Fruit fly (Drosophila melanogaster) whole organism, embryonic: Measurements from ENCODE around the gene CG9286.
A peak's percentile ranks its signal among the peaks of the same experiment; 100 is the strongest.

Experiments used
- Bgb ChIP-seq: fragments of 200-800 bp; sonication (Bioruptor generic); IDR thresholded peaks from 2 replicates; pipeline ENCODE4 v1.3.6; 2022; ENCODE audit warnings: missing biosample characterization, missing genetic modification characterization; ENCODE audit not compliant: partially characterized antibody
- CG10431 ChIP-seq: fragments of 200-800 bp; sonication (Bioruptor generic); optimal IDR thresholded peaks from 3 replicates; lab custom pipeline; 2018; ENCODE audit warnings: missing biosample characterization, mild to moderate bottlenecking, missing genetic modification characterization
- CG10654 ChIP-seq: fragments of 200-800 bp; sonication (Bioruptor generic); optimal IDR thresholded peaks from 2 replicates; lab custom pipeline; 2016; ENCODE audit warnings: missing biosample characterization, missing genetic modification characterization
- CG11504 ChIP-seq: fragments of 200-800 bp; sonication (Bioruptor generic); optimal IDR thresholded peaks from 3 replicates; lab custom pipeline; 2019; ENCODE audit warnings: missing biosample characterization, mild to moderate bottlenecking, missing genetic modification characterization, moderate library complexity
- CG11560 ChIP-seq: fragments of 200-800 bp; sonication (Bioruptor generic); IDR thresholded peaks from 3 replicates; pipeline ENCODE4 v1.3.6; 2022; ENCODE audit warnings: missing biosample characterization, missing genetic modification characterization
- CG12104 ChIP-seq: fragments of 200-800 bp; sonication (Bioruptor generic); optimal IDR thresholded peaks from 3 replicates; lab custom pipeline; 2016; ENCODE audit warnings: missing biosample characterization, missing genetic modification characterization
- CG12219 ChIP-seq: fragments of 200-800 bp; sonication (Bioruptor generic); optimal IDR thresholded peaks from 3 replicates; lab custom pipeline; 2018; ENCODE audit warnings: missing biosample characterization, mild to moderate bottlenecking, missing genetic modification characterization
- CG12391 ChIP-seq: fragments of 200-800 bp; sonication (Bioruptor generic); optimal IDR thresholded peaks from 3 replicates; lab custom pipeline; 2018; ENCODE audit warnings: missing biosample characterization, mild to moderate bottlenecking, missing genetic modification characterization, moderate library complexity
- CG12659 ChIP-seq: fragments of 200-800 bp; sonication (Bioruptor generic); optimal IDR thresholded peaks from 3 replicates; lab custom pipeline; 2017; ENCODE audit warnings: mild to moderate bottlenecking, missing biosample characterization, missing genetic modification reagents, missing genetic modification characterization
- CG13775 ChIP-seq: fragments of 200-800 bp; sonication (Bioruptor generic); optimal IDR thresholded peaks from 3 replicates; lab custom pipeline; 2017; ENCODE audit warnings: missing biosample characterization, mild to moderate bottlenecking, missing genetic modification characterization
- CG14050 ChIP-seq: fragments of 200-800 bp; sonication (Bioruptor generic); IDR thresholded peaks from 3 replicates; pipeline ENCODE4 v1.3.6; 2022; ENCODE audit warnings: missing biosample characterization, missing genetic modification characterization
- CG14965 ChIP-seq: fragments of 200-800 bp; sonication (Bioruptor generic); optimal IDR thresholded peaks from 2 replicates; lab custom pipeline; 2016; ENCODE audit warnings: missing biosample characterization, missing genetic modification characterization, borderline replicate concordance
- CG17328 ChIP-seq: fragments of 200-800 bp; sonication (Bioruptor generic); IDR thresholded peaks from 2 replicates; pipeline ENCODE4 v1.3.6; 2022; ENCODE audit warnings: missing biosample characterization, missing genetic modification characterization
- CG17359 ChIP-seq: fragments of 200-800 bp; sonication (Bioruptor generic); optimal IDR thresholded peaks from 3 replicates; lab custom pipeline; 2018; ENCODE audit warnings: missing biosample characterization, mild to moderate bottlenecking, missing genetic modification characterization, moderate library complexity
- CG17612 ChIP-seq: fragments of 200-800 bp; sonication (Bioruptor generic); IDR thresholded peaks from 2 replicates; pipeline ENCODE4 v1.3.6; 2022; ENCODE audit warnings: missing biosample characterization, missing genetic modification characterization
- CG4328 ChIP-seq: fragments of 200-800 bp; sonication (Bioruptor generic); optimal IDR thresholded peaks from 3 replicates; lab custom pipeline; 2017; ENCODE audit warnings: missing biosample characterization, missing genetic modification reagents, missing genetic modification characterization
- CG6272 ChIP-seq: fragments of 200-800 bp; sonication (Bioruptor generic); IDR thresholded peaks from 2 replicates; pipeline ENCODE4 v1.3.6; 2022; ENCODE audit warnings: missing biosample characterization, missing genetic modification characterization
- CG7839 ChIP-seq: fragments of 200-800 bp; sonication (Bioruptor generic); optimal IDR thresholded peaks from 3 replicates; lab custom pipeline; 2018; ENCODE audit warnings: missing biosample characterization, mild to moderate bottlenecking, missing genetic modification characterization, moderate library complexity
- CG8290 ChIP-seq, 3 experiments: fragments of 200-800 bp; sonication (Bioruptor generic); optimal IDR thresholded peaks; 2 replicates each; lab custom pipeline; 2016 to 2019; ENCODE audit warnings: missing biosample characterization in 3 of 3, missing genetic modification characterization in 3 of 3, mild to moderate bottlenecking in 2 of 3, moderate library complexity in 1 of 3
- CoRest ChIP-seq: fragments of 200-800 bp; sonication (Bioruptor generic); optimal IDR thresholded peaks from 3 replicates; lab custom pipeline; 2018; ENCODE audit warnings: missing biosample characterization, mild to moderate bottlenecking, missing genetic modification characterization, moderate library complexity
- Dll ChIP-seq: fragments of 200-800 bp; sonication (Bioruptor generic); IDR thresholded peaks from 4 replicates; pipeline ENCODE4 v1.3.6; 2022; ENCODE audit warnings: missing biosample characterization, missing genetic modification characterization; ENCODE audit not compliant: partially characterized antibody
- Fer1 ChIP-seq: fragments of 200-800 bp; sonication (Bioruptor generic); optimal IDR thresholded peaks from 2 replicates; lab custom pipeline; 2017; ENCODE audit warnings: missing biosample characterization, mild to moderate bottlenecking, missing genetic modification characterization
- H15 ChIP-seq: fragments of 200-800 bp; sonication (Bioruptor generic); IDR thresholded peaks from 3 replicates; pipeline ENCODE4 v1.3.6; 2022; ENCODE audit warnings: missing biosample characterization, missing genetic modification characterization
- H2.0 ChIP-seq: fragments of 200-800 bp; sonication (Bioruptor generic); IDR thresholded peaks from 2 replicates; pipeline ENCODE4 v1.3.6; 2022; ENCODE audit warnings: missing biosample characterization, missing genetic modification characterization
- HLH4C ChIP-seq: fragments of 200-800 bp; sonication (Bioruptor generic); IDR thresholded peaks from 3 replicates; pipeline ENCODE4 v1.3.6; 2022; ENCODE audit warnings: missing biosample characterization, missing genetic modification characterization; ENCODE audit not compliant: partially characterized antibody
- Hr51 ChIP-seq, 2 experiments: fragments of 200-800 bp; sonication (Bioruptor generic); optimal IDR thresholded peaks; 2 replicates in 1 of 2; 3 replicates in 1 of 2; lab custom pipeline; 2016 to 2018; ENCODE audit warnings: missing biosample characterization in 2 of 2, missing genetic modification characterization in 2 of 2, mild to moderate bottlenecking in 1 of 2, moderate library complexity in 1 of 2
- Max ChIP-seq: fragments of 200-800 bp; sonication (Bioruptor generic); optimal IDR thresholded peaks from 2 replicates; lab custom pipeline; 2016; ENCODE audit warnings: missing biosample characterization, mild to moderate bottlenecking, missing genetic modification characterization
- Sox102F ChIP-seq: fragments of 200-800 bp; sonication (Bioruptor generic); optimal IDR thresholded peaks from 2 replicates; lab custom pipeline; 2018; ENCODE audit warnings: missing biosample characterization, mild to moderate bottlenecking, missing genetic modification characterization, moderate library complexity
- abd-A ChIP-seq: fragments of 200-800 bp; sonication (Bioruptor generic); optimal IDR thresholded peaks from 3 replicates; lab custom pipeline; 2019; ENCODE audit warnings: missing biosample characterization, mild to moderate bottlenecking, missing genetic modification characterization, moderate library complexity
- br ChIP-seq: fragments of >200 bp; optimal IDR thresholded peaks from 2 replicates; lab custom pipeline; 2017
- crc ChIP-seq: fragments of 200-800 bp; sonication (Bioruptor generic); optimal IDR thresholded peaks from 2 replicates; lab custom pipeline; 2016; ENCODE audit warnings: missing biosample characterization, missing genetic modification characterization
- gcm ChIP-seq: fragments of 200-800 bp; sonication (Bioruptor generic); optimal IDR thresholded peaks from 2 replicates; lab custom pipeline; 2019; ENCODE audit warnings: missing biosample characterization, mild to moderate bottlenecking, missing genetic modification characterization, moderate library complexity
- h ChIP-seq: fragments of >200 bp; optimal IDR thresholded peaks from 2 replicates; lab custom pipeline; 2017
- jing ChIP-seq: fragments of 200-800 bp; sonication (Bioruptor generic); optimal IDR thresholded peaks from 2 replicates; lab custom pipeline; 2018; ENCODE audit warnings: missing biosample characterization, mild to moderate bottlenecking, missing genetic modification characterization
- kay ChIP-seq: fragments of 200-800 bp; sonication (Bioruptor generic); optimal IDR thresholded peaks from 2 replicates; lab custom pipeline; 2016; ENCODE audit warnings: missing biosample characterization, missing genetic modification characterization
- onecut ChIP-seq: fragments of 200-800 bp; sonication (Bioruptor generic); IDR thresholded peaks from 2 replicates; pipeline ENCODE4 v1.3.6; 2022; ENCODE audit warnings: missing biosample characterization, missing genetic modification characterization
- p53 ChIP-seq: fragments of 200-800 bp; sonication (Bioruptor generic); optimal IDR thresholded peaks from 2 replicates; lab custom pipeline; 2016; ENCODE audit warnings: missing biosample characterization, missing genetic modification characterization
- phol ChIP-seq: fragments of 200-800 bp; sonication (Bioruptor generic); optimal IDR thresholded peaks from 3 replicates; lab custom pipeline; 2018; ENCODE audit warnings: missing biosample characterization, mild to moderate bottlenecking, missing genetic modification characterization, moderate library complexity
- pita ChIP-seq: fragments of 200-800 bp; sonication (Bioruptor generic); optimal IDR thresholded peaks from 2 replicates; lab custom pipeline; 2017; ENCODE audit warnings: missing biosample characterization, mild to moderate bottlenecking, missing genetic modification characterization
- pnt ChIP-seq: fragments of 200-800 bp; sonication (Bioruptor generic); optimal IDR thresholded peaks from 3 replicates; lab custom pipeline; 2016; ENCODE audit warnings: missing biosample characterization, missing genetic modification characterization
- ro ChIP-seq: fragments of 200-800 bp; sonication (Bioruptor generic); IDR thresholded peaks from 2 replicates; pipeline ENCODE4 v1.3.6; 2022; ENCODE audit warnings: missing biosample characterization, missing genetic modification characterization
- sens ChIP-seq: fragments of 200-800 bp; sonication (Bioruptor generic); peaks from one replicate; lab custom pipeline; 2016; ENCODE audit warnings: missing biosample characterization, missing genetic modification characterization
- sens-2 ChIP-seq: fragments of 200-800 bp; sonication (Bioruptor generic); IDR thresholded peaks from 2 replicates; pipeline ENCODE4 v1.3.6; 2022; ENCODE audit warnings: missing biosample characterization, missing genetic modification characterization
- shn ChIP-seq: fragments of 200-800 bp; sonication (Bioruptor generic); optimal IDR thresholded peaks from 3 replicates; lab custom pipeline; 2016; ENCODE audit warnings: missing biosample characterization, missing genetic modification characterization
- sqz ChIP-seq: fragments of 200-800 bp; sonication (Bioruptor generic); optimal IDR thresholded peaks from 3 replicates; lab custom pipeline; 2018; ENCODE audit warnings: missing biosample characterization, mild to moderate bottlenecking, missing genetic modification characterization
- trem ChIP-seq: fragments of 200-800 bp; optimal IDR thresholded peaks from 3 replicates; lab custom pipeline; 2019; ENCODE audit warnings: missing biosample characterization, mild to moderate bottlenecking, missing genetic modification characterization, moderate library complexity
- twi ChIP-seq: fragments of 200-800 bp; optimal IDR thresholded peaks from 2 replicates; lab custom pipeline; 2019; ENCODE audit warnings: missing biosample characterization, mild to moderate bottlenecking, missing genetic modification characterization, moderate library complexity
- zen ChIP-seq: fragments of 200-800 bp; sonication (Bioruptor generic); optimal IDR thresholded peaks from 3 replicates; lab custom pipeline; 2018; ENCODE audit warnings: missing biosample characterization, mild to moderate bottlenecking, missing genetic modification characterization, moderate library complexity

Gene CG9286

DNA sequence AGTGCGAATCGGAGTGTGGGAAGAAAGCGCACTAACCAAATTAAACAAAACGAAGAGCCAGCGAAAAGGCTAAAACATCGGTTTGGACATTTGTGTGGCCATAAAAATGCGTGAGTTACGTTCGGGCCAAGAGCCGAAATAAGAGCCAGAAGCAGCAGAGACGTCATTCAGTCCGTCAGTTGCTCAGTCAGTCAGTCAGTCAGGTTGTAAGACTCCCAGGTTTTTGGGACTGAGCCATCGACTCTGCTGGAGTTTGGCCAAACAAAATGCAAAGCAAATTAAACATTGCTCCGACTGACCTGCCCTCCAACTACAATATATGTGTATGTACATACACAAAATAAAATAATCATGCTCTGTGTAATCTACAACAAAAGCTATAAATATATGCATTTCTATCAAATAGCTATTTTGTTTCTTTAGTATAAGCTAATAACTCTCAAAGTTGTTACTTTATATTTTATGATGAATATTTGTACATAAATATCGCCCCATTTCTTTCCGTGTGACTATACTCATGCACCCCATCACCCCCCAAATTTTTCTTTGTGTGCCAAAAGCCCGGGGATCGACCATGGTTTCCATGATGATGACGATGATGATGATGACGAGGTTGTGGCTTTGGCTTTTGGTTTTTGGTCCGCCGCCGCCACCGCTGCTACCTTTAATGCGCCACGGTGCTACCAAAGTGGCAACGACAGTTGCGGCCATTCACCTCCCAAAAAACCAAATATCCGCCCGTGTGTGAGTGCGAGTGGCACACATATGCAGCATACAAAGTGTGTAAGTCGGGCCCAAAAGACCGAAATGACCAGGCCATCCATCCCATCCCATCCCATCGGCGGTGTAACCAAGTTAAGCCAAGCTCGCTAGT is 12.6 kb downstream of the CG9286 start (continued):
- TF ChIP-seq CG8290 (GFP tag; optimal IDR thresholded peaks at IDR 0.05; lab: Kevin White, UChicago) (no peak), CG8290 (tag; optimal IDR thresholded peaks at IDR 0.05; lab: Kevin White, UChicago) (no peak), ro (GFP tag; lab: Robert Waterston, UW) (no peak), Bgb (GFP tag; lab: Robert Waterston, UW) (no peak), CG11504 (tag; lab: Kevin White, UChicago) (peak; percentile 35), CG12659 (GFP tag; lab: Kevin White, UChicago) (no peak), kay (GFP tag; lab: Kevin White, UChicago) (no peak), crc (GFP tag; lab: Kevin White, UChicago) (no peak), zen (tag; lab: Kevin White, UChicago) (no peak), gcm (GFP tag; lab: Kevin White, UChicago) (peak; percentile 39), onecut (GFP tag; lab: Robert Waterston, UW) (no peak), H2.0 (GFP tag; lab: Robert Waterston, UW) (peak; percentile 39; the same call in 1 of the 2 replicates), CG10654 (no peak), CG7839 (tag; lab: Kevin White, UChicago) (peak; percentile 51), HLH4C (GFP tag; lab: Robert Waterston, UW) (no peak), twi (no peak), CG13775 (GFP tag; lab: Kevin White, UChicago) (no peak), CG12391 (tag; lab: Kevin White, UChicago) (peak; percentile 55), Hr51 (GFP tag; optimal IDR thresholded peaks at IDR 0.05; lab: Kevin White, UChicago) (no peak), sens (peak; percentile 93), CG12104 (no peak), CG11560 (tag; lab: Robert Waterston, UW) (no peak), phol (tag; lab: Kevin White, UChicago) (peak; percentile 63), CG17328 (GFP tag; lab: Robert Waterston, UW) (peak; percentile 53; the same call in 1 of the 2 replicates), sqz (GFP tag; lab: Kevin White, UChicago) (no peak), CG10431 (GFP tag; lab: Kevin White, UChicago) (no peak), pnt (GFP tag; lab: Kevin White, UChicago) (peak; percentile 2), CG14050 (no peak), CG17612 (no peak), H15 (GFP tag; lab: Robert Waterston, UW) (0 out of 3 replicates have a peak, but pooled peaks have one; percentile 40), Sox102F (GFP tag; lab: Kevin White, UChicago) (peak; percentile 77)

- TF ChIP-seq pita (GFP tag; lab: Kevin White, UChicago) (no peak), zen (tag; lab: Kevin White, UChicago) (no peak), CG14965 (GFP tag; lab: Kevin White, UChicago) (no peak), Max (GFP tag; lab: Kevin White, UChicago) (peak; percentile 57), abd-A (tag; lab: Kevin White, UChicago) (no peak), shn (no peak), Dll (GFP tag; lab: Robert Waterston, UW) (no peak), Fer1 (GFP tag; lab: Kevin White, UChicago) (no peak), br (no peak), p53 (GFP tag; lab: Kevin White, UChicago) (no peak), jing (GFP tag; lab: Kevin White, UChicago) (peak; percentile 72), trem (peak; percentile 66), CG12219 (GFP tag; lab: Kevin White, UChicago) (peak; percentile 66), CG4328 (GFP tag; lab: Kevin White, UChicago) (peak; percentile 25), sens-2 (GFP tag; lab: Robert Waterston, UW) (no peak), CoRest (tag; lab: Kevin White, UChicago) (peak; percentile 74), CG6272 (GFP tag; lab: Robert Waterston, UW) (no peak), CG17359 (tag; lab: Kevin White, UChicago) (peak; percentile 73), h (lab: Kevin White, UChicago) (no peak)
Observed at dm6 chr3R:13793979-13794665, 13.4 kb downstream of the CG9286 start.
